Worm (Caenorhabditis elegans) whole organism, young adult: Measurements from ENCODE around the gene T28F12.1.

Source experiments
- Y53G8AR.9 ChIP-seq: fragments of 200-800 bp; sonication (Bioruptor generic); conservative IDR thresholded peaks from 2 replicates; pipeline ENCODE4 v1.3.6; 2022; ENCODE audit warnings: missing genetic modification reagents, missing genetic modification characterization, missing compliant biosample characterization
- ceh-91 ChIP-seq: fragments of 200-800 bp; sonication (Bioruptor generic); IDR thresholded peaks from 2 replicates; pipeline ENCODE4 v1.3.6; 2022; ENCODE audit warnings: missing genetic modification reagents, missing genetic modification characterization, missing compliant biosample characterization
- snpc-3.4 ChIP-seq: sonication (generic microtip); optimal IDR thresholded peaks from 2 replicates; lab custom pipeline; 2017; ENCODE audit warnings: missing genetic modification characterization, mild to moderate bottlenecking, missing compliant biosample characterization, antibody characterized with exemption, moderate library complexity, missing genotype, missing genetic modification reagents

DNA sequence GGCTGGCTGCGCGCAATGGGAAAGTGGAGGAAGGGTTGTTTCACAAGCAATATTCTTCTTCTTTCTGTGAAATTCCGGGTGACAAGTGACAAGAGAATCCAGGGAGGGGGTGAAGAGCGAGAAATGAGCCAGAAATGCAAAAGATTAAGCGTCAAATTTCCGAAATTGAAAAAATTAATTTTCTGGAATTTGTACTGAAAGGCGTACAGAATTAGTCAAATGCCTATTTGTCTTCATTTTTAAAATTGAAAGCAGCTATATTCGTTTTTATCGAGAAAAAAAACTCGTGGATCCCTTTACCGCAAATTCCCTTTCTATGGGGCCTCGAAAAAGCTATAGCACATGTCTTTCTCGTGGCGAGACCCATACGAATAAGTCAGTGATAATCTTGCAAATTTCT lies 22.9 kb downstream of the T28F12.1 start:
- TF ChIP-seq snpc-3.4, result no peak
- TF ChIP-seq Y53G8AR.9 (GFP tag; lab: Robert Waterston, UW), result no peak
- TF ChIP-seq ceh-91, result no peak
